Fruit fly (Drosophila melanogaster): ENCODE results near the gene bru2.

Gene bru2

DNA sequence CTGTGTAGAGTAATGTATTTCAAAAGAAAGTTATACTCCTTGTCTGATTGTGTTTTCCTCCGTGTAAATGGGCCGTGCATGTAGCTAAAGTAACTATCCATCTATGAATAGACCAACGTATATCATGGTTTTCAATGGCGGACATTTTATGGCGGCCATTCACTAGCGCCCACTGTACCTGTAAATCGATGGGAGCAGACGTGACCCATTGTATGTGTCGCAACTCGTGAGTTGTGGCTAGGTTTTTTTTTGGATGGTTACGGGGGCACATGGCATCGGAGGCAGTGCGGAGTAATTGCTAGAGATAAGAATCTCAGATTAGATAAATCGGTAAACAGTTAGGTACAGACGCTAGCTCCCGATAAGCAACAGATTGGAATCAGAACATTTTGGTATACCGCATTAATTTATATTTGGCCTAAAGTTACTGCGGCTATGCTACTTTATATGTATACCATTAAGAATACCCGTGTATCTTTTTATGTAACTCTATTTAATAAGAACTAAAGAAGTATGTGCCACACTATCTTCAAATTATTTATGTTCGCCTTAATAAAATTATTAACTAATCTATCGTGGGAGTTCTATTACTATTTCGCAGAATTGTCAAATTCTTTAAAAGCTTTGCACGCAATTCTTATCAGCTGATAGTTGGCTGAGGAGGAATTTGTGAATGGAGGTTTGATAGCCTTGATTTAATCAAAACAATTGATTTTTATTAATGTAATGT lies 2.3 kb downstream of the bru2 start (continued):
- TF ChIP-seq Antp (GFP tag; optimal IDR thresholded peaks at IDR 0.05), result peak; percentile 0
- TF ChIP-seq Scr (GFP tag; IDR thresholded peaks at IDR 0.05; ENCODE audit: partially characterized antibody), result no peak
- TF ChIP-seq ftz-f1 (GFP tag; optimal IDR thresholded peaks at IDR 0.05), result no peak
- TF ChIP-seq ERR (GFP tag; optimal IDR thresholded peaks at IDR 0.05), result no peak
- TF ChIP-seq CG12659 (GFP tag; optimal IDR thresholded peaks at IDR 0.05), result no peak
- peak; percentile 25 for TF ChIP-seq sug (tag; optimal IDR thresholded peaks at IDR 0.05)
- no peak for TF ChIP-seq CG10462 (GFP tag; optimal IDR thresholded peaks at IDR 0.05)
- no peak for TF ChIP-seq CG4854 (GFP tag; optimal IDR thresholded peaks at IDR 0.05)
- no peak for TF ChIP-seq CG9876 (GFP tag; optimal IDR thresholded peaks at IDR 0.05)
- no peak for TF ChIP-seq NFAT (GFP tag; IDR thresholded peaks at IDR 0.05)
- TF ChIP-seq psq (GFP tag; optimal IDR thresholded peaks at IDR 0.05), result no peak
- peak; percentile 14; the same call in 1 of the 2 replicates for TF ChIP-seq onecut (GFP tag; IDR thresholded peaks at IDR 0.05)
- no peak for TF ChIP-seq CG7839 (tag; optimal IDR thresholded peaks at IDR 0.05)
- TF ChIP-seq wor (GFP tag; IDR thresholded peaks at IDR 0.05), result no peak
- TF ChIP-seq Oaz (GFP tag; IDR thresholded peaks at IDR 0.05), result no peak
- TF ChIP-seq CG4617 (GFP tag; optimal IDR thresholded peaks at IDR 0.05; ENCODE audit: borderline replicate concordance), result no peak
- TF ChIP-seq Side (GFP tag; optimal IDR thresholded peaks at IDR 0.05), result no peak
- TF ChIP-seq CG11456 (GFP tag; IDR thresholded peaks at IDR 0.05), result no peak
- peak; percentile 11 for TF ChIP-seq CG11504 (tag; optimal IDR thresholded peaks at IDR 0.05)
- no peak for TF ChIP-seq Elba2 (GFP tag; optimal IDR thresholded peaks at IDR 0.05)
- peak; percentile 9 for TF ChIP-seq CG7556 (GFP tag; optimal IDR thresholded peaks at IDR 0.05)
- peak; percentile 29; the same call in 1 of the 2 replicates for TF ChIP-seq sob (GFP tag; IDR thresholded peaks at IDR 0.05)
- no peak for TF ChIP-seq Mes4 (GFP tag; optimal IDR thresholded peaks at IDR 0.05)
- no peak for TF ChIP-seq CG18764 (GFP tag; optimal IDR thresholded peaks at IDR 0.05)
- TF ChIP-seq CG11695 (GFP tag; IDR thresholded peaks at IDR 0.05), result no peak
- no peak for TF ChIP-seq NfI (GFP tag; optimal IDR thresholded peaks at IDR 0.05)
- TF ChIP-seq CG11560 (tag; IDR thresholded peaks at IDR 0.05), result no peak
- TF ChIP-seq cwo (GFP tag; optimal IDR thresholded peaks at IDR 0.05), result peak; percentile 3
- TF ChIP-seq CG12769 (tag; optimal IDR thresholded peaks at IDR 0.05), result peak; percentile 31
- TF ChIP-seq Sox100B (GFP tag; optimal IDR thresholded peaks at IDR 0.05), result no peak
- no peak for TF ChIP-seq CTCF (GFP tag; optimal IDR thresholded peaks at IDR 0.05)
- TF ChIP-seq CG17359 (tag; optimal IDR thresholded peaks at IDR 0.05), result peak; percentile 9
- TF ChIP-seq CG2199 (GFP tag; IDR thresholded peaks at IDR 0.05), result 0 out of 3 replicates have a peak, but pooled peaks have one; percentile 41
- no peak for TF ChIP-seq mam (GFP tag; optimal IDR thresholded peaks at IDR 0.05)
- no peak for TF ChIP-seq sens (GFP tag)
- no peak for TF ChIP-seq CG42726 (GFP tag; IDR thresholded peaks at IDR 0.05; ENCODE audit: partially characterized antibody)
- TF ChIP-seq CG12071 (GFP tag; optimal IDR thresholded peaks at IDR 0.05), result no peak
- no peak for TF ChIP-seq lbe (GFP tag; optimal IDR thresholded peaks at IDR 0.05)
- no peak for TF ChIP-seq ac (GFP tag; optimal IDR thresholded peaks at IDR 0.05)
- TF ChIP-seq lab (GFP tag; optimal IDR thresholded peaks at IDR 0.05), result peak; percentile 45
- 0 out of 2 replicates have a peak, but pooled peaks have one; percentile 18 for TF ChIP-seq CG14014 (GFP tag; IDR thresholded peaks at IDR 0.05)
- no peak for TF ChIP-seq CG11247 (GFP tag; IDR thresholded peaks at IDR 0.05)
- TF ChIP-seq CG10543 (GFP tag; optimal IDR thresholded peaks at IDR 0.05), result no peak
- TF ChIP-seq Med (GFP tag), result peak; percentile 65
- TF ChIP-seq CG12391 (tag; optimal IDR thresholded peaks at IDR 0.05), result no peak

Data from whole organism, embryonic.